Fruit fly (Drosophila melanogaster) whole organism, embryonic: ENCODE results near the gene CG11085.

Experiments used
- Antp ChIP-seq: fragments of 200-800 bp; sonication (Bioruptor generic); optimal IDR thresholded peaks from 3 replicates; lab custom pipeline; 2016; ENCODE audit warnings: missing biosample characterization, missing genetic modification characterization
- B-H2 ChIP-seq: fragments of 200-800 bp; sonication (Bioruptor generic); optimal IDR thresholded peaks from 2 replicates; lab custom pipeline; 2018; ENCODE audit warnings: missing biosample characterization, mild to moderate bottlenecking, missing genetic modification characterization
- BEAF-32 ChIP-seq: fragments of 200-800 bp; sonication (Bioruptor generic); optimal IDR thresholded peaks from 3 replicates; lab custom pipeline; 2017; ENCODE audit warnings: missing biosample characterization, missing genetic modification characterization, mild to moderate bottlenecking, moderate library complexity, missing genetic modification reagents
- BtbVII ChIP-seq: fragments of 200-800 bp; sonication (Bioruptor generic); optimal IDR thresholded peaks from 3 replicates; lab custom pipeline; 2017; ENCODE audit warnings: missing biosample characterization, mild to moderate bottlenecking, missing genetic modification characterization
- CG10147 ChIP-seq: fragments of 200-800 bp; sonication (Bioruptor generic); optimal IDR thresholded peaks from 2 replicates; lab custom pipeline; 2019; ENCODE audit warnings: missing biosample characterization, mild to moderate bottlenecking, missing genetic modification characterization, moderate library complexity
- CG11247 ChIP-seq: fragments of 200-800 bp; sonication (Bioruptor generic); IDR thresholded peaks from 2 replicates; pipeline ENCODE4 v1.3.6; 2022; ENCODE audit warnings: missing biosample characterization, missing genetic modification characterization
- CG11695 ChIP-seq: fragments of 200-800 bp; sonication (Bioruptor generic); IDR thresholded peaks from 3 replicates; pipeline ENCODE4 v1.3.6; 2022; ENCODE audit warnings: missing biosample characterization, missing genetic modification characterization
- CG1233 ChIP-seq: fragments of 200-800 bp; sonication (Bioruptor generic); optimal IDR thresholded peaks from 4 replicates; lab custom pipeline; 2018; ENCODE audit warnings: missing biosample characterization, mild to moderate bottlenecking, missing genetic modification characterization
- CG12769 ChIP-seq: fragments of 200-800 bp; sonication (Bioruptor generic); optimal IDR thresholded peaks from 2 replicates; lab custom pipeline; 2019; ENCODE audit warnings: missing biosample characterization, mild to moderate bottlenecking, missing genetic modification characterization, moderate library complexity
- CG13123 ChIP-seq: fragments of 200-800 bp; sonication (Bioruptor generic); optimal IDR thresholded peaks from 2 replicates; lab custom pipeline; 2016; ENCODE audit warnings: missing biosample characterization, missing genetic modification characterization
- CG14050 ChIP-seq: fragments of 200-800 bp; sonication (Bioruptor generic); IDR thresholded peaks from 3 replicates; pipeline ENCODE4 v1.3.6; 2022; ENCODE audit warnings: missing biosample characterization, missing genetic modification characterization
- CG14441 ChIP-seq: fragments of 200-800 bp; sonication (Bioruptor generic); IDR thresholded peaks from 2 replicates; pipeline ENCODE4 v1.3.6; 2022; ENCODE audit warnings: missing biosample characterization, missing genetic modification characterization
- CG17612 ChIP-seq: fragments of 200-800 bp; sonication (Bioruptor generic); IDR thresholded peaks from 2 replicates; pipeline ENCODE4 v1.3.6; 2022; ENCODE audit warnings: missing biosample characterization, missing genetic modification characterization
- CG2678 ChIP-seq: fragments of 200-800 bp; sonication (Bioruptor generic); optimal IDR thresholded peaks from 3 replicates; lab custom pipeline; 2019; ENCODE audit warnings: missing biosample characterization, mild to moderate bottlenecking, missing genetic modification characterization, moderate library complexity
- CG2712 ChIP-seq: fragments of 200-800 bp; optimal IDR thresholded peaks from 3 replicates; lab custom pipeline; 2019; ENCODE audit warnings: missing biosample characterization, mild to moderate bottlenecking, missing genetic modification characterization, moderate library complexity
- CG34376 ChIP-seq: fragments of 200-800 bp; sonication (Bioruptor generic); optimal IDR thresholded peaks from 2 replicates; lab custom pipeline; 2018; ENCODE audit warnings: missing biosample characterization, mild to moderate bottlenecking, missing genetic modification characterization
- CG4282 ChIP-seq: fragments of 200-800 bp; sonication (Bioruptor generic); optimal IDR thresholded peaks from 2 replicates; lab custom pipeline; 2016; ENCODE audit warnings: missing biosample characterization, missing genetic modification characterization
- CG6689 ChIP-seq: fragments of 200-800 bp; sonication (Bioruptor generic); IDR thresholded peaks from 2 replicates; pipeline ENCODE4 v1.3.6; 2022; ENCODE audit warnings: missing biosample characterization, missing genetic modification characterization
- CG8388 ChIP-seq: fragments of 200-800 bp; sonication (Bioruptor generic); optimal IDR thresholded peaks from 2 replicates; lab custom pipeline; 2019; ENCODE audit warnings: missing biosample characterization, mild to moderate bottlenecking, missing genetic modification characterization, moderate library complexity
- CHES-1-like ChIP-seq: fragments of 200-800 bp; sonication (Bioruptor generic); optimal IDR thresholded peaks from 2 replicates; lab custom pipeline; 2016; ENCODE audit warnings: missing biosample characterization, missing genetic modification characterization
- Chrac-16 ChIP-seq: fragments of 200-800 bp; sonication (Bioruptor generic); optimal IDR thresholded peaks from 3 replicates; lab custom pipeline; 2016; ENCODE audit warnings: missing biosample characterization, missing genetic modification characterization
- CkIIα-i1 ChIP-seq: fragments of 200-800 bp; sonication (Bioruptor generic); IDR thresholded peaks from 2 replicates; pipeline ENCODE4 v1.3.6; 2022; ENCODE audit warnings: missing biosample characterization, missing genetic modification characterization
- CoRest ChIP-seq: fragments of 200-800 bp; sonication (Bioruptor generic); optimal IDR thresholded peaks from 3 replicates; lab custom pipeline; 2018; ENCODE audit warnings: missing biosample characterization, mild to moderate bottlenecking, missing genetic modification characterization, moderate library complexity
- CrebB ChIP-seq: fragments of 200-800 bp; sonication (Bioruptor generic); optimal IDR thresholded peaks from 3 replicates; lab custom pipeline; 2018; ENCODE audit warnings: missing biosample characterization, mild to moderate bottlenecking, missing genetic modification characterization
- D19B ChIP-seq: fragments of 200-800 bp; sonication (Bioruptor generic); optimal IDR thresholded peaks from 2 replicates; lab custom pipeline; 2017; ENCODE audit warnings: missing biosample characterization, mild to moderate bottlenecking, missing genetic modification characterization
- HLH54F ChIP-seq: fragments of 200-800 bp; sonication (Bioruptor generic); optimal IDR thresholded peaks from 3 replicates; lab custom pipeline; 2016; ENCODE audit warnings: missing biosample characterization, missing genetic modification characterization
- Hmx ChIP-seq: fragments of 200-800 bp; sonication (Bioruptor generic); optimal IDR thresholded peaks from 2 replicates; lab custom pipeline; 2016; ENCODE audit warnings: missing biosample characterization, missing genetic modification characterization
- Pdp1 ChIP-seq, 2 experiments: fragments of 200-800 bp; sonication (Bioruptor generic); optimal IDR thresholded peaks; 3 replicates each; lab custom pipeline; 2016; ENCODE audit warnings: missing biosample characterization in 2 of 2, missing genetic modification characterization in 2 of 2, mild to moderate bottlenecking in 1 of 2, moderate library complexity in 1 of 2
- YL-1 ChIP-seq: fragments of 200-800 bp; sonication (Bioruptor generic); optimal IDR thresholded peaks from 3 replicates; lab custom pipeline; 2017; ENCODE audit warnings: missing biosample characterization, mild to moderate bottlenecking, missing genetic modification characterization
- ab ChIP-seq: fragments of 200-800 bp; sonication (Bioruptor generic); optimal IDR thresholded peaks from 2 replicates; lab custom pipeline; 2016; ENCODE audit warnings: missing biosample characterization, missing genetic modification characterization
- amos ChIP-seq: fragments of 200-800 bp; sonication (Bioruptor generic); IDR thresholded peaks from 2 replicates; pipeline ENCODE4 v1.3.6; 2022; ENCODE audit warnings: missing biosample characterization, missing genetic modification characterization; ENCODE audit not compliant: partially characterized antibody
- aop ChIP-seq: fragments of 200-800 bp; sonication (Bioruptor generic); IDR thresholded peaks from 2 replicates; pipeline ENCODE4 v1.3.6; 2022; ENCODE audit warnings: missing biosample characterization, missing genetic modification characterization
- ap ChIP-seq: fragments of 200-800 bp; sonication (Bioruptor generic); IDR thresholded peaks from 2 replicates; pipeline ENCODE4 v1.3.6; 2022; ENCODE audit warnings: missing biosample characterization, missing genetic modification characterization
- az2 ChIP-seq: fragments of 200-800 bp; sonication (Bioruptor generic); optimal IDR thresholded peaks from 3 replicates; lab custom pipeline; 2016; ENCODE audit warnings: missing biosample characterization, missing genetic modification characterization
- bbx ChIP-seq: fragments of 200-800 bp; sonication (Bioruptor generic); IDR thresholded peaks from 2 replicates; pipeline ENCODE4 v1.3.6; 2022; ENCODE audit warnings: missing biosample characterization, missing genetic modification characterization; ENCODE audit not compliant: partially characterized antibody
- bigmax ChIP-seq: fragments of 200-800 bp; sonication (Bioruptor generic); optimal IDR thresholded peaks from 2 replicates; lab custom pipeline; 2018; ENCODE audit warnings: missing biosample characterization, mild to moderate bottlenecking, missing genetic modification characterization
- bsh ChIP-seq, 2 experiments: fragments of 200-800 bp; sonication (Bioruptor generic); optimal IDR thresholded peaks; 2 replicates each; lab custom pipeline; 2017 to 2018; ENCODE audit warnings: mild to moderate bottlenecking in 2 of 2, missing biosample characterization in 2 of 2, missing genetic modification characterization in 2 of 2, moderate library complexity in 1 of 2
- dan ChIP-seq: fragments of 200-800 bp; sonication (Bioruptor generic); IDR thresholded peaks from 2 replicates; pipeline ENCODE4 v1.3.6; 2022; ENCODE audit warnings: missing biosample characterization, missing genetic modification characterization
- fu2 ChIP-seq: fragments of 200-800 bp; sonication (Bioruptor generic); optimal IDR thresholded peaks from 2 replicates; lab custom pipeline; 2016; ENCODE audit warnings: missing biosample characterization, missing genetic modification characterization
- grau ChIP-seq: fragments of 200-800 bp; optimal IDR thresholded peaks from 3 replicates; lab custom pipeline; 2019; ENCODE audit warnings: missing biosample characterization, mild to moderate bottlenecking, missing genetic modification characterization, moderate library complexity
- gro ChIP-seq: fragments of 200-800 bp; sonication (Bioruptor generic); optimal IDR thresholded peaks from 2 replicates; lab custom pipeline; 2016; ENCODE audit warnings: missing biosample characterization, missing genetic modification characterization
- lmd ChIP-seq: fragments of 200-800 bp; sonication (Bioruptor generic); IDR thresholded peaks from 2 replicates; pipeline ENCODE4 v1.3.6; 2022; ENCODE audit warnings: missing biosample characterization, missing genetic modification characterization
- oc ChIP-seq: fragments of 200-800 bp; sonication (Bioruptor generic); optimal IDR thresholded peaks from 2 replicates; lab custom pipeline; 2018; ENCODE audit warnings: missing biosample characterization, mild to moderate bottlenecking, missing genetic modification characterization, moderate library complexity
- org-1 ChIP-seq: fragments of 200-800 bp; sonication (Bioruptor generic); optimal IDR thresholded peaks from 2 replicates; lab custom pipeline; 2017; ENCODE audit warnings: missing biosample characterization, missing genetic modification characterization
- pum ChIP-seq: fragments of 200-800 bp; sonication (Bioruptor generic); optimal IDR thresholded peaks from 2 replicates; lab custom pipeline; 2016; ENCODE audit warnings: missing biosample characterization, missing genetic modification characterization
- row ChIP-seq: fragments of 200-800 bp; sonication (Bioruptor generic); IDR thresholded peaks from 3 replicates; pipeline ENCODE4 v1.3.6; 2022; ENCODE audit warnings: missing biosample characterization, missing genetic modification characterization
- schlank ChIP-seq: fragments of 200-800 bp; sonication (Bioruptor generic); optimal IDR thresholded peaks from 2 replicates; lab custom pipeline; 2018; ENCODE audit warnings: missing biosample characterization, mild to moderate bottlenecking, missing genetic modification characterization
- stwl ChIP-seq: fragments of 200-800 bp; sonication (Bioruptor generic); optimal IDR thresholded peaks from 3 replicates; lab custom pipeline; 2018; ENCODE audit warnings: missing biosample characterization, mild to moderate bottlenecking, missing genetic modification characterization, moderate library complexity
- tin ChIP-seq: fragments of 200-800 bp; sonication (Bioruptor generic); optimal IDR thresholded peaks from 3 replicates; lab custom pipeline; 2016; ENCODE audit warnings: missing biosample characterization, missing genetic modification characterization
- twi ChIP-seq: fragments of 200-800 bp; optimal IDR thresholded peaks from 2 replicates; lab custom pipeline; 2019; ENCODE audit warnings: missing biosample characterization, mild to moderate bottlenecking, missing genetic modification characterization, moderate library complexity
- usp ChIP-seq: fragments of >200 bp; optimal IDR thresholded peaks from 2 replicates; lab custom pipeline; 2017; ENCODE audit warnings: missing biosample characterization, missing genetic modification characterization
- wor ChIP-seq: fragments of 200-800 bp; sonication (Bioruptor generic); IDR thresholded peaks from 2 replicates; pipeline ENCODE4 v1.3.6; 2022; ENCODE audit warnings: missing biosample characterization, missing genetic modification characterization

The CG11085 gene

dm6 chrX:12654288-12654729, 38.2 kb downstream of the CG11085 start (continued):
- TF ChIP-seq stwl (tag; lab: Kevin White, UChicago), result peak; percentile 75
- no peak for TF ChIP-seq twi (tag; lab: Kevin White, UChicago)
- no peak for TF ChIP-seq CG14441
- no peak for TF ChIP-seq pum (GFP tag; lab: Kevin White, UChicago)
- TF ChIP-seq CG11247 (GFP tag; lab: Robert Waterston, UW), result no peak
- TF ChIP-seq CrebB, result peak; percentile 26
- peak; percentile 15 for TF ChIP-seq CG2678 (tag; lab: Kevin White, UChicago)
- TF ChIP-seq grau (tag; lab: Kevin White, UChicago), result peak; percentile 12
- TF ChIP-seq wor (GFP tag; lab: Robert Waterston, UW), result no peak
- no peak for TF ChIP-seq schlank (tag; lab: Kevin White, UChicago)
- no peak for TF ChIP-seq gro (GFP tag; lab: Kevin White, UChicago)
- TF ChIP-seq aop (GFP tag; lab: Robert Waterston, UW), result no peak
- no peak for TF ChIP-seq CG13123 (GFP tag; lab: Kevin White, UChicago)
- peak; percentile 12 for TF ChIP-seq B-H2 (GFP tag; lab: Kevin White, UChicago)
- TF ChIP-seq bigmax (GFP tag; lab: Kevin White, UChicago), result no peak
- TF ChIP-seq ab, result no peak
- TF ChIP-seq lmd (GFP tag; lab: Robert Waterston, UW), result no peak
- no peak for TF ChIP-seq usp (GFP tag; lab: Kevin White, UChicago)
- TF ChIP-seq CG1233, result no peak
- no peak for TF ChIP-seq CG11695
- TF ChIP-seq YL-1 (GFP tag; lab: Kevin White, UChicago), result peak; percentile 21
- no peak for TF ChIP-seq CkIIα-i1 (GFP tag; lab: Robert Waterston, UW)
- TF ChIP-seq CG4282 (GFP tag; lab: Kevin White, UChicago), result no peak
- peak; percentile 32 for TF ChIP-seq CG12769
- no peak for TF ChIP-seq Chrac-16 (GFP tag; lab: Kevin White, UChicago)
- peak; percentile 8; the same call in 1 of the 3 replicates for TF ChIP-seq row (GFP tag; lab: Robert Waterston, UW)
- no peak for TF ChIP-seq tin (GFP tag; lab: Kevin White, UChicago)
- peak; percentile 40 for TF ChIP-seq CG34376
- TF ChIP-seq Antp (GFP tag; lab: Kevin White, UChicago), result no peak
- TF ChIP-seq Pdp1 (GFP tag; optimal IDR thresholded peaks at IDR 0.05; lab: Kevin White, UChicago), result peak in 1 of 2 experiments; percentile 15
- TF ChIP-seq CG17612, result no peak
- TF ChIP-seq BtbVII (GFP tag; lab: Kevin White, UChicago), result peak; percentile 47
- peak; percentile 28 for TF ChIP-seq CG2712
- TF ChIP-seq org-1, result no peak
- peak; percentile 47 for TF ChIP-seq CHES-1-like (GFP tag; lab: Kevin White, UChicago)
- no peak for TF ChIP-seq CG6689
- TF ChIP-seq bsh (GFP tag; optimal IDR thresholded peaks at IDR 0.05; lab: Kevin White, UChicago), result no peak
- peak; percentile 36 for TF ChIP-seq BEAF-32 (GFP tag; lab: Kevin White, UChicago)
- TF ChIP-seq CoRest (tag; lab: Kevin White, UChicago), result peak; percentile 6
- TF ChIP-seq CG8388 (GFP tag; lab: Kevin White, UChicago), result no peak
- TF ChIP-seq fu2 (GFP tag; lab: Kevin White, UChicago), result no peak
- no peak for TF ChIP-seq D19B (GFP tag; lab: Kevin White, UChicago)
- peak; percentile 37; the same call in 1 of the 2 replicates for TF ChIP-seq amos
- peak; percentile 6 for TF ChIP-seq oc (tag; lab: Kevin White, UChicago)
- TF ChIP-seq dan (GFP tag; lab: Robert Waterston, UW), result no peak
- peak; percentile 78 for TF ChIP-seq bbx (GFP tag; lab: Robert Waterston, UW)
- no peak for TF ChIP-seq CG10147 (GFP tag; lab: Kevin White, UChicago)
- TF ChIP-seq HLH54F, result no peak
- no peak for TF ChIP-seq Hmx
- no peak for TF ChIP-seq ap
- TF ChIP-seq az2 (GFP tag; lab: Kevin White, UChicago), result no peak
- TF ChIP-seq CG14050 (GFP tag; lab: Robert Waterston, UW), result no peak
